Worm (Caenorhabditis elegans) whole organism, young adult: ENCODE results near the gene Y46G5A.38.

Experiments
- dpl-1 ChIP-seq: fragments of 150-350 bp; optimal IDR thresholded peaks from 2 replicates; lab custom pipeline; 2014; ENCODE audit warnings: missing biosample characterization, missing genetic modification reagents, missing genetic modification characterization
- unc-130 ChIP-seq: sonication (generic microtip); optimal IDR thresholded peaks from 2 replicates; lab custom pipeline; 2016; ENCODE audit warnings: missing genetic modification reagents, missing genetic modification characterization, missing compliant biosample characterization

- TF ChIP-seq dpl-1 (GFP tag; lab: Kevin White, UChicago) (peak; percentile 92), unc-130 (GFP tag; lab: Kevin White, UChicago) (peak; percentile 38)
Measured at ce11 chrII:12799927-12800522, 26.8 kb upstream of the Y46G5A.38 start.
